Fruit fly (Drosophila melanogaster) whole organism, embryonic: ENCODE data around the gene mia.

Source experiments
- B-H2 ChIP-seq: fragments of 200-800 bp; sonication (Bioruptor generic); optimal IDR thresholded peaks from 2 replicates; lab custom pipeline; 2018; ENCODE audit warnings: missing biosample characterization, mild to moderate bottlenecking, missing genetic modification characterization
- BtbVII ChIP-seq: fragments of 200-800 bp; sonication (Bioruptor generic); optimal IDR thresholded peaks from 3 replicates; lab custom pipeline; 2017; ENCODE audit warnings: missing biosample characterization, mild to moderate bottlenecking, missing genetic modification characterization
- CG15479 ChIP-seq: fragments of 200-800 bp; sonication (Bioruptor generic); optimal IDR thresholded peaks from 3 replicates; lab custom pipeline; 2019; ENCODE audit warnings: missing biosample characterization, mild to moderate bottlenecking, missing genetic modification characterization, moderate library complexity
- CG17802 ChIP-seq: fragments of 200-800 bp; sonication (Bioruptor generic); optimal IDR thresholded peaks from 2 replicates; lab custom pipeline; 2018; ENCODE audit warnings: missing biosample characterization, mild to moderate bottlenecking, missing genetic modification characterization, moderate library complexity
- CG1792 ChIP-seq: fragments of 200-800 bp; sonication (Bioruptor generic); optimal IDR thresholded peaks from 2 replicates; lab custom pipeline; 2016; ENCODE audit warnings: missing biosample characterization, missing genetic modification characterization
- CG2678 ChIP-seq: fragments of 200-800 bp; sonication (Bioruptor generic); optimal IDR thresholded peaks from 3 replicates; lab custom pipeline; 2019; ENCODE audit warnings: missing biosample characterization, mild to moderate bottlenecking, missing genetic modification characterization, moderate library complexity
- CG33557 ChIP-seq: fragments of 200-800 bp; sonication (Bioruptor generic); optimal IDR thresholded peaks from 2 replicates; lab custom pipeline; 2019; ENCODE audit warnings: missing biosample characterization, mild to moderate bottlenecking, missing genetic modification characterization, moderate library complexity
- CG4328 ChIP-seq: fragments of 200-800 bp; sonication (Bioruptor generic); optimal IDR thresholded peaks from 3 replicates; lab custom pipeline; 2017; ENCODE audit warnings: missing biosample characterization, missing genetic modification reagents, missing genetic modification characterization
- CG43689 ChIP-seq: fragments of 200-800 bp; sonication (Bioruptor generic); IDR thresholded peaks from 2 replicates; pipeline ENCODE4 v1.3.6; 2022; ENCODE audit warnings: missing biosample characterization, missing genetic modification characterization
- CG4424 ChIP-seq: fragments of 200-800 bp; sonication (Bioruptor generic); optimal IDR thresholded peaks from 3 replicates; lab custom pipeline; 2016; ENCODE audit warnings: missing biosample characterization, missing genetic modification characterization
- CG6175 ChIP-seq: fragments of 200-800 bp; sonication (Bioruptor generic); IDR thresholded peaks from 3 replicates; pipeline ENCODE4 v1.3.6; 2022; ENCODE audit warnings: missing biosample characterization, missing genetic modification characterization
- CG6254 ChIP-seq: fragments of 200-800 bp; sonication (Bioruptor generic); optimal IDR thresholded peaks from 3 replicates; lab custom pipeline; 2017; ENCODE audit warnings: mild to moderate bottlenecking, missing biosample characterization, missing genetic modification reagents, missing genetic modification characterization
- CG7745 ChIP-seq: fragments of 200-800 bp; sonication (Bioruptor generic); optimal IDR thresholded peaks from 2 replicates; lab custom pipeline; 2018; ENCODE audit warnings: missing biosample characterization, mild to moderate bottlenecking, missing genetic modification characterization, moderate library complexity
- CG8290 ChIP-seq, 3 experiments: fragments of 200-800 bp; sonication (Bioruptor generic); optimal IDR thresholded peaks; 2 replicates each; lab custom pipeline; 2016 to 2019; ENCODE audit warnings: missing biosample characterization in 3 of 3, missing genetic modification characterization in 3 of 3, mild to moderate bottlenecking in 2 of 3, moderate library complexity in 1 of 3
- CG8765 ChIP-seq: fragments of 200-800 bp; sonication (Bioruptor generic); IDR thresholded peaks from 2 replicates; pipeline ENCODE4 v1.3.6; 2022; ENCODE audit warnings: missing biosample characterization, missing genetic modification characterization
- CG8924 ChIP-seq: fragments of 200-800 bp; optimal IDR thresholded peaks from 3 replicates; lab custom pipeline; 2019; ENCODE audit warnings: missing biosample characterization, mild to moderate bottlenecking, missing genetic modification characterization, moderate library complexity
- CG9876 ChIP-seq: fragments of 200-800 bp; sonication (Bioruptor generic); optimal IDR thresholded peaks from 2 replicates; lab custom pipeline; 2016; ENCODE audit warnings: missing biosample characterization, missing genetic modification characterization
- Dp ChIP-seq: fragments of 200-800 bp; sonication (Bioruptor generic); optimal IDR thresholded peaks from 2 replicates; lab custom pipeline; 2018; ENCODE audit warnings: missing biosample characterization, mild to moderate bottlenecking, missing genetic modification characterization, moderate library complexity
- Elba2 ChIP-seq: fragments of 200-800 bp; sonication (Bioruptor generic); optimal IDR thresholded peaks from 3 replicates; lab custom pipeline; 2016; ENCODE audit warnings: missing biosample characterization, missing genetic modification characterization
- Fer1 ChIP-seq: fragments of 200-800 bp; sonication (Bioruptor generic); optimal IDR thresholded peaks from 2 replicates; lab custom pipeline; 2017; ENCODE audit warnings: missing biosample characterization, mild to moderate bottlenecking, missing genetic modification characterization
- HLH3B ChIP-seq: fragments of 200-800 bp; sonication (Bioruptor generic); IDR thresholded peaks from 2 replicates; pipeline ENCODE4 v1.3.6; 2022; ENCODE audit warnings: missing biosample characterization, missing genetic modification characterization
- Hmx ChIP-seq: fragments of 200-800 bp; sonication (Bioruptor generic); optimal IDR thresholded peaks from 2 replicates; lab custom pipeline; 2016; ENCODE audit warnings: missing biosample characterization, missing genetic modification characterization
- Kr ChIP-seq: fragments of 200-800 bp; sonication (Bioruptor generic); optimal IDR thresholded peaks from 2 replicates; lab custom pipeline; 2017; ENCODE audit warnings: missing biosample characterization, mild to moderate bottlenecking, missing genetic modification characterization
- Lpt ChIP-seq: fragments of >200 bp; optimal IDR thresholded peaks from 2 replicates; lab custom pipeline; 2018; ENCODE audit warnings: missing biosample characterization, missing genetic modification characterization
- Meics ChIP-seq: fragments of 200-800 bp; sonication (Bioruptor generic); optimal IDR thresholded peaks from 2 replicates; lab custom pipeline; 2017; ENCODE audit warnings: missing biosample characterization, mild to moderate bottlenecking, missing genetic modification characterization
- NK7.1 ChIP-seq: fragments of 200-800 bp; sonication (Bioruptor generic); optimal IDR thresholded peaks from 3 replicates; lab custom pipeline; 2016; ENCODE audit warnings: missing biosample characterization, missing genetic modification characterization
- Pdp1 ChIP-seq, 2 experiments: fragments of 200-800 bp; sonication (Bioruptor generic); optimal IDR thresholded peaks; 3 replicates each; lab custom pipeline; 2016; ENCODE audit warnings: missing biosample characterization in 2 of 2, missing genetic modification characterization in 2 of 2, mild to moderate bottlenecking in 1 of 2, moderate library complexity in 1 of 2
- Trl ChIP-seq, 3 experiments: fragments of >200 bp in 2 of 3; fragments of 200-800 bp in 1 of 3; sonication (Bioruptor generic) in 1 of 3; optimal IDR thresholded peaks; 2 replicates in 1 of 3; 3 replicates in 2 of 3; lab custom pipeline; 2016 to 2017; ENCODE audit warnings: missing biosample characterization in 1 of 3, missing genetic modification characterization in 1 of 3
- abd-A ChIP-seq: fragments of 200-800 bp; sonication (Bioruptor generic); optimal IDR thresholded peaks from 3 replicates; lab custom pipeline; 2019; ENCODE audit warnings: missing biosample characterization, mild to moderate bottlenecking, missing genetic modification characterization, moderate library complexity
- al ChIP-seq: fragments of 200-800 bp; sonication (Bioruptor generic); IDR thresholded peaks from 2 replicates; pipeline ENCODE4 v1.3.6; 2022; ENCODE audit warnings: missing biosample characterization, missing genetic modification characterization
- aop ChIP-seq: fragments of 200-800 bp; sonication (Bioruptor generic); IDR thresholded peaks from 2 replicates; pipeline ENCODE4 v1.3.6; 2022; ENCODE audit warnings: missing biosample characterization, missing genetic modification characterization
- bsh ChIP-seq, 2 experiments: fragments of 200-800 bp; sonication (Bioruptor generic); optimal IDR thresholded peaks; 2 replicates each; lab custom pipeline; 2017 to 2018; ENCODE audit warnings: mild to moderate bottlenecking in 2 of 2, missing biosample characterization in 2 of 2, missing genetic modification characterization in 2 of 2, moderate library complexity in 1 of 2
- btn ChIP-seq: fragments of 200-800 bp; sonication (Bioruptor generic); optimal IDR thresholded peaks from 2 replicates; lab custom pipeline; 2016; ENCODE audit warnings: missing biosample characterization, missing genetic modification characterization
- caup ChIP-seq: fragments of 200-800 bp; sonication (Bioruptor generic); optimal IDR thresholded peaks from 3 replicates; lab custom pipeline; 2017; ENCODE audit warnings: missing biosample characterization, mild to moderate bottlenecking, missing genetic modification characterization, moderate library complexity; ENCODE audit not compliant: severe bottlenecking
- gro ChIP-seq: fragments of 200-800 bp; sonication (Bioruptor generic); optimal IDR thresholded peaks from 2 replicates; lab custom pipeline; 2016; ENCODE audit warnings: missing biosample characterization, missing genetic modification characterization
- kah ChIP-seq: fragments of 200-800 bp; sonication (Bioruptor generic); optimal IDR thresholded peaks from 2 replicates; lab custom pipeline; 2018; ENCODE audit warnings: missing biosample characterization, mild to moderate bottlenecking, missing genetic modification characterization
- kay ChIP-seq: fragments of 200-800 bp; sonication (Bioruptor generic); optimal IDR thresholded peaks from 2 replicates; lab custom pipeline; 2016; ENCODE audit warnings: missing biosample characterization, missing genetic modification characterization
- kni ChIP-seq: fragments of 200-800 bp; sonication (Bioruptor generic); optimal IDR thresholded peaks from 3 replicates; lab custom pipeline; 2017; ENCODE audit warnings: mild to moderate bottlenecking, missing biosample characterization, missing genetic modification reagents, missing genetic modification characterization
- luna ChIP-seq: fragments of 200-800 bp; sonication (Bioruptor generic); optimal IDR thresholded peaks from 2 replicates; lab custom pipeline; 2016; ENCODE audit warnings: missing biosample characterization, missing genetic modification characterization
- onecut ChIP-seq: fragments of 200-800 bp; sonication (Bioruptor generic); IDR thresholded peaks from 2 replicates; pipeline ENCODE4 v1.3.6; 2022; ENCODE audit warnings: missing biosample characterization, missing genetic modification characterization
- pros ChIP-seq: fragments of 200-800 bp; sonication (Bioruptor generic); optimal IDR thresholded peaks from 3 replicates; lab custom pipeline; 2019; ENCODE audit warnings: missing biosample characterization, mild to moderate bottlenecking, missing genetic modification characterization, moderate library complexity
- psq ChIP-seq: fragments of 200-800 bp; sonication (Bioruptor generic); optimal IDR thresholded peaks from 2 replicates; lab custom pipeline; 2017; ENCODE audit warnings: missing biosample characterization, missing genetic modification characterization
- scrt ChIP-seq: fragments of 200-800 bp; sonication (Bioruptor generic); optimal IDR thresholded peaks from 2 replicates; lab custom pipeline; 2018; ENCODE audit warnings: missing biosample characterization, mild to moderate bottlenecking, missing genetic modification characterization, moderate library complexity
- sd ChIP-seq: fragments of 200-800 bp; sonication (Bioruptor generic); optimal IDR thresholded peaks from 3 replicates; lab custom pipeline; 2018; ENCODE audit warnings: missing biosample characterization, mild to moderate bottlenecking, missing genetic modification characterization, moderate library complexity
- sens ChIP-seq: fragments of 200-800 bp; sonication (Bioruptor generic); peaks from one replicate; lab custom pipeline; 2016; ENCODE audit warnings: missing biosample characterization, missing genetic modification characterization
- wek ChIP-seq: fragments of 200-800 bp; sonication (Bioruptor generic); optimal IDR thresholded peaks from 3 replicates; lab custom pipeline; 2018; ENCODE audit warnings: missing biosample characterization, mild to moderate bottlenecking, missing genetic modification characterization, moderate library complexity

mia gene

DNA sequence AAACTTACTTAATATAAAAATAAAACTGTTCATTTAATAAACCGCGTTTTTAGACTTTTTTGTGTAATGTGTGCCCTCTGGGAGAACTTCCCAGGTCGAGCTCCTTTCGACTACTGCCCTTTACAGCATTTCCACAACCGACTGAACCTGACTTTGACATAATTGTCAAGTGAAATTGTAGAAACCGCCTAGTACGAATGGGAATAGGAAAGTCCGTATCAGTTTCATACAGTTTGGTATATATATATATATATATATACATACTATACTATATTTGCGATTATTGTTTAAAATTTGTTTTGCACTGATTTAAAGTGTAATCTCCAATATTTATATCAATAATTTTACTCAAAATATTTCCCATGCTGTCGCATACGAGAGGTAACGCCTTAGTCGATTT, at the start of gene mia:
Gene mia (minus strand): TSS at position 101 of the 400 bp plus-strand sequence.
- TF ChIP-seq Lpt (GFP tag; lab: Kevin White, UChicago) (no peak), CG17802 (tag; lab: Kevin White, UChicago) (no peak), Dp (GFP tag; lab: Kevin White, UChicago) (no peak), CG1792 (no peak), CG4424 (GFP tag; lab: Kevin White, UChicago) (no peak)

DNA sequence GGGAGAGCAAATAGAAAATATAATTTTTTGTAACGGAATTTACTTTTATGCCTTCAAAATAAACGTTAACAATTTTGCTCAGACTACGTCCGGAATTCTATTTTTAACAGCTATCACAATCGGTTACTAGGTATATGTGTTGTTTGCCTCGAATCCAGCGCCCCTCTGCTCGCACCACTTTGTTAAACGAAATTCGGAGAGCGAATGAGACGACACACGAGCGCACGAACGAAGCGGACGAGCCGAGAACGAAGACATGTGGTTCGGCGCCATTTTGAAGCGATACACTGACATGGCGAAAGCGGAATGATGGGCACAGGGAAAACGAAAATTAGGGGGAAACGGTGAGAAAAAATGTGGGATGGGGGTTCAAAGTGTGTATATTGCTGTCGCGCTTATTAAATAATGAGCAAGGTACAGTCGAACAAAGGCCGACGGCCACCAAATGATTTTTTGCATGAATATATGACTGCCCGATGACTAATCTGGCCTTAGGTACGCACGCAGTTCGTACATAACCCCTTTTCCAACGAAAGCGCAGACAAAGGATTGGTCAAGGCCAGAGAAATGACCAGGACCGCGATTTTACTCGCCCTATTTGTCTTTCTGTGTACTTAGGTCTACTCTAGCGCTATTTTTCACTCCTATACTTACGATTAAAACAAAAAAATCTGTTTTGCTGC, 49.5 kb upstream of the mia start:
- TF ChIP-seq gro (GFP tag; lab: Kevin White, UChicago) (peak; percentile 49), CG9876 (no peak), kay (GFP tag; lab: Kevin White, UChicago) (peak; percentile 37), al (GFP tag; lab: Robert Waterston, UW) (no peak), pros (peak; percentile 87), CG43689 (GFP tag; lab: Robert Waterston, UW) (no peak), CG8765 (GFP tag; lab: Robert Waterston, UW) (no peak), abd-A (tag; lab: Kevin White, UChicago) (no peak), CG8924 (peak; percentile 55), CG4328 (peak; percentile 2), kah (GFP tag; lab: Kevin White, UChicago) (peak; percentile 46), CG33557 (GFP tag; lab: Kevin White, UChicago) (peak; percentile 18), CG1792 (no peak), btn (no peak), NK7.1 (no peak), Kr (GFP tag; lab: Kevin White, UChicago) (no peak), Fer1 (GFP tag; lab: Kevin White, UChicago) (peak; percentile 42), Meics (GFP tag; lab: Kevin White, UChicago) (peak; percentile 57), scrt (peak; percentile 15), aop (GFP tag; lab: Robert Waterston, UW) (no peak), sens (GFP tag; lab: Kevin White, UChicago) (peak; percentile 71), CG2678 (peak; percentile 30), HLH3B (no peak), B-H2 (GFP tag; lab: Kevin White, UChicago) (peak; percentile 79), caup (GFP tag; lab: Kevin White, UChicago) (peak; percentile 39), sd (tag; lab: Kevin White, UChicago) (peak; percentile 95), wek (GFP tag; lab: Kevin White, UChicago) (peak; percentile 58), CG6175 (no peak), bsh (GFP tag; optimal IDR thresholded peaks at IDR 0.05; lab: Kevin White, UChicago) (peak; percentile 11 to 23), CG6254 (GFP tag; lab: Kevin White, UChicago) (peak; percentile 37), kni (peak; percentile 76), CG8290 (GFP tag; optimal IDR thresholded peaks at IDR 0.05; lab: Kevin White, UChicago) (no peak), CG8290 (tag; optimal IDR thresholded peaks at IDR 0.05; lab: Kevin White, UChicago) (peak in 1 of 2 experiments; percentile 75), Elba2 (GFP tag; lab: Kevin White, UChicago) (no peak), Hmx (GFP tag; lab: Kevin White, UChicago) (no peak), Trl (optimal IDR thresholded peaks at IDR 0.05; lab: Kevin White, UChicago) (peak in 1 of 2 experiments; percentile 85), Trl (GFP tag; optimal IDR thresholded peaks at IDR 0.05; lab: Kevin White, UChicago) (peak; percentile 6), onecut (GFP tag; lab: Robert Waterston, UW) (peak; percentile 16; the same call in 1 of the 2 replicates), CG15479 (GFP tag; lab: Kevin White, UChicago) (peak; percentile 7), Pdp1 (GFP tag; optimal IDR thresholded peaks at IDR 0.05; lab: Kevin White, UChicago) (peak in 1 of 2 experiments; percentile 82), CG7745 (tag; lab: Kevin White, UChicago) (peak; percentile 20), psq (GFP tag; lab: Kevin White, UChicago) (peak; percentile 95), luna (GFP tag; lab: Kevin White, UChicago) (peak; percentile 13), BtbVII (peak; percentile 15)
